Fruit fly (Drosophila melanogaster) whole organism, embryonic: ENCODE data around the gene STUB1.

Source experiments
- Asciz ChIP-seq: fragments of 200-800 bp; sonication (Bioruptor generic); optimal IDR thresholded peaks from 2 replicates; lab custom pipeline; 2017; ENCODE audit warnings: missing biosample characterization, mild to moderate bottlenecking, missing genetic modification characterization, missing genetic modification reagents
- Atf6 ChIP-seq: fragments of 200-800 bp; sonication (Bioruptor generic); IDR thresholded peaks from 2 replicates; pipeline ENCODE4 v1.3.6; 2022; ENCODE audit warnings: missing biosample characterization, missing genetic modification characterization
- BEAF-32 ChIP-seq: fragments of 200-800 bp; sonication (Bioruptor generic); optimal IDR thresholded peaks from 3 replicates; lab custom pipeline; 2017; ENCODE audit warnings: missing biosample characterization, missing genetic modification characterization, mild to moderate bottlenecking, moderate library complexity, missing genetic modification reagents
- CG11398 ChIP-seq: fragments of 200-800 bp; sonication (Bioruptor generic); optimal IDR thresholded peaks from 2 replicates; lab custom pipeline; 2016; ENCODE audit warnings: missing biosample characterization, missing genetic modification characterization
- CG14667 ChIP-seq: fragments of 200-800 bp; sonication (Bioruptor generic); IDR thresholded peaks from 2 replicates; pipeline ENCODE4 v1.3.6; 2022; ENCODE audit warnings: missing biosample characterization, missing genetic modification characterization
- CG1603 ChIP-seq: fragments of 200-800 bp; sonication (Bioruptor generic); optimal IDR thresholded peaks from 2 replicates; lab custom pipeline; 2019; ENCODE audit warnings: missing biosample characterization, mild to moderate bottlenecking, missing genetic modification characterization, moderate library complexity
- CG17359 ChIP-seq: fragments of 200-800 bp; sonication (Bioruptor generic); optimal IDR thresholded peaks from 3 replicates; lab custom pipeline; 2018; ENCODE audit warnings: missing biosample characterization, mild to moderate bottlenecking, missing genetic modification characterization, moderate library complexity
- CG18764 ChIP-seq: fragments of 200-800 bp; sonication (Bioruptor generic); optimal IDR thresholded peaks from 3 replicates; lab custom pipeline; 2016; ENCODE audit warnings: missing biosample characterization, missing genetic modification characterization
- CG2678 ChIP-seq: fragments of 200-800 bp; sonication (Bioruptor generic); optimal IDR thresholded peaks from 3 replicates; lab custom pipeline; 2019; ENCODE audit warnings: missing biosample characterization, mild to moderate bottlenecking, missing genetic modification characterization, moderate library complexity
- CG30403 ChIP-seq: fragments of 200-800 bp; sonication (Bioruptor generic); optimal IDR thresholded peaks from 3 replicates; lab custom pipeline; 2016; ENCODE audit warnings: missing biosample characterization, missing genetic modification characterization
- CG31224 ChIP-seq: fragments of 200-800 bp; sonication (Bioruptor generic); IDR thresholded peaks from 2 replicates; pipeline ENCODE4 v1.3.6; 2022; ENCODE audit warnings: missing biosample characterization, missing genetic modification characterization
- CG31365 ChIP-seq: fragments of 200-800 bp; sonication (Bioruptor generic); optimal IDR thresholded peaks from 2 replicates; lab custom pipeline; 2018; ENCODE audit warnings: missing biosample characterization, mild to moderate bottlenecking, missing genetic modification characterization
- CG33557 ChIP-seq: fragments of 200-800 bp; sonication (Bioruptor generic); optimal IDR thresholded peaks from 2 replicates; lab custom pipeline; 2019; ENCODE audit warnings: missing biosample characterization, mild to moderate bottlenecking, missing genetic modification characterization, moderate library complexity
- CG3726 ChIP-seq: fragments of 200-800 bp; sonication (Bioruptor generic); IDR thresholded peaks from 3 replicates; pipeline ENCODE4, ENCODE4 v1.3.6; 2022; ENCODE audit warnings: missing biosample characterization, missing genetic modification characterization
- CG6272 ChIP-seq: fragments of 200-800 bp; sonication (Bioruptor generic); IDR thresholded peaks from 2 replicates; pipeline ENCODE4 v1.3.6; 2022; ENCODE audit warnings: missing biosample characterization, missing genetic modification characterization
- CG6854 ChIP-seq: fragments of 200-800 bp; sonication (Bioruptor generic); optimal IDR thresholded peaks from 3 replicates; lab custom pipeline; 2017; ENCODE audit warnings: missing biosample characterization, mild to moderate bottlenecking, missing genetic modification characterization
- CG8290 ChIP-seq, 3 experiments: fragments of 200-800 bp; sonication (Bioruptor generic); optimal IDR thresholded peaks; 2 replicates each; lab custom pipeline; 2016 to 2019; ENCODE audit warnings: missing biosample characterization in 3 of 3, missing genetic modification characterization in 3 of 3, mild to moderate bottlenecking in 2 of 3, moderate library complexity in 1 of 3
- CG8924 ChIP-seq: fragments of 200-800 bp; optimal IDR thresholded peaks from 3 replicates; lab custom pipeline; 2019; ENCODE audit warnings: missing biosample characterization, mild to moderate bottlenecking, missing genetic modification characterization, moderate library complexity
- CHES-1-like ChIP-seq: fragments of 200-800 bp; sonication (Bioruptor generic); optimal IDR thresholded peaks from 2 replicates; lab custom pipeline; 2016; ENCODE audit warnings: missing biosample characterization, missing genetic modification characterization
- CTCF ChIP-seq: fragments of 200-800 bp; sonication (Bioruptor generic); optimal IDR thresholded peaks from 2 replicates; lab custom pipeline; 2017; ENCODE audit warnings: missing biosample characterization, mild to moderate bottlenecking, missing genetic modification characterization, moderate library complexity
- Doc2 ChIP-seq: fragments of 200-800 bp; sonication (Bioruptor generic); IDR thresholded peaks from 2 replicates; pipeline ENCODE4 v1.3.6; 2022; ENCODE audit warnings: missing biosample characterization, missing genetic modification characterization
- Fer3 ChIP-seq: fragments of 200-800 bp; sonication (Bioruptor generic); optimal IDR thresholded peaks from 2 replicates; lab custom pipeline; 2018; ENCODE audit warnings: missing biosample characterization, mild to moderate bottlenecking, missing genetic modification characterization, moderate library complexity
- Hr39 ChIP-seq: fragments of >200 bp; optimal IDR thresholded peaks from 2 replicates; lab custom pipeline; 2017
- Hr78 ChIP-seq, 2 experiments: fragments of 200-800 bp in 1 of 2; fragments of >200 bp in 1 of 2; sonication (Bioruptor generic) in 1 of 2; optimal IDR thresholded peaks; 2 replicates each; lab custom pipeline; 2017 to 2019; ENCODE audit warnings: missing biosample characterization in 2 of 2, missing genetic modification characterization in 2 of 2, mild to moderate bottlenecking in 1 of 2, moderate library complexity in 1 of 2
- NK7.1 ChIP-seq: fragments of 200-800 bp; sonication (Bioruptor generic); optimal IDR thresholded peaks from 3 replicates; lab custom pipeline; 2016; ENCODE audit warnings: missing biosample characterization, missing genetic modification characterization
- Oli ChIP-seq: fragments of 200-800 bp; sonication (Bioruptor generic); optimal IDR thresholded peaks from 2 replicates; lab custom pipeline; 2018; ENCODE audit warnings: missing biosample characterization, mild to moderate bottlenecking, missing genetic modification characterization, moderate library complexity
- Opbp ChIP-seq: fragments of 200-800 bp; sonication (Bioruptor generic); IDR thresholded peaks from 3 replicates; pipeline ENCODE4 v1.3.6; 2022; ENCODE audit warnings: missing biosample characterization, missing genetic modification characterization; ENCODE audit not compliant: partially characterized antibody
- Poxn ChIP-seq: fragments of 200-800 bp; sonication (Bioruptor generic); IDR thresholded peaks from 2 replicates; pipeline ENCODE4 v1.3.6; 2022; ENCODE audit warnings: missing biosample characterization, missing genetic modification characterization
- Rfx ChIP-seq: fragments of 200-800 bp; sonication (Bioruptor generic); IDR thresholded peaks from 2 replicates; pipeline ENCODE4 v1.3.6; 2022; ENCODE audit warnings: missing biosample characterization, missing genetic modification characterization
- Vsx1 ChIP-seq: fragments of 200-800 bp; sonication (Bioruptor generic); optimal IDR thresholded peaks from 2 replicates; lab custom pipeline; 2017; ENCODE audit warnings: missing biosample characterization, mild to moderate bottlenecking, missing genetic modification characterization, missing genetic modification reagents
- bigmax ChIP-seq: fragments of 200-800 bp; sonication (Bioruptor generic); optimal IDR thresholded peaks from 2 replicates; lab custom pipeline; 2018; ENCODE audit warnings: missing biosample characterization, mild to moderate bottlenecking, missing genetic modification characterization
- bsh ChIP-seq, 2 experiments: fragments of 200-800 bp; sonication (Bioruptor generic); optimal IDR thresholded peaks; 2 replicates each; lab custom pipeline; 2017 to 2018; ENCODE audit warnings: mild to moderate bottlenecking in 2 of 2, missing biosample characterization in 2 of 2, missing genetic modification characterization in 2 of 2, moderate library complexity in 1 of 2
- ci ChIP-seq: fragments of 200-800 bp; sonication (Bioruptor generic); IDR thresholded peaks from 3 replicates; pipeline ENCODE4 v1.3.6; 2022; ENCODE audit warnings: missing biosample characterization, missing genetic modification characterization
- disco-r ChIP-seq: fragments of 200-800 bp; sonication (Bioruptor generic); optimal IDR thresholded peaks from 2 replicates; lab custom pipeline; 2016; ENCODE audit warnings: missing biosample characterization, missing genetic modification characterization
- eyg ChIP-seq: fragments of 200-800 bp; sonication (Bioruptor generic); optimal IDR thresholded peaks from 3 replicates; lab custom pipeline; 2016; ENCODE audit warnings: missing biosample characterization, missing genetic modification characterization
- fd3F ChIP-seq: fragments of 200-800 bp; sonication (Bioruptor generic); optimal IDR thresholded peaks from 2 replicates; lab custom pipeline; 2018; ENCODE audit warnings: missing biosample characterization, mild to moderate bottlenecking, missing genetic modification characterization, moderate library complexity
- gfzf ChIP-seq: fragments of 200-800 bp; sonication (Bioruptor generic); optimal IDR thresholded peaks from 2 replicates; lab custom pipeline; 2016; ENCODE audit warnings: missing biosample characterization, mild to moderate bottlenecking, missing genetic modification characterization, moderate library complexity
- gsb ChIP-seq: fragments of 200-800 bp; sonication (Bioruptor generic); IDR thresholded peaks from 2 replicates; pipeline ENCODE4 v1.3.6; 2022; ENCODE audit warnings: missing biosample characterization, missing genetic modification characterization
- jing ChIP-seq: fragments of 200-800 bp; sonication (Bioruptor generic); optimal IDR thresholded peaks from 2 replicates; lab custom pipeline; 2018; ENCODE audit warnings: missing biosample characterization, mild to moderate bottlenecking, missing genetic modification characterization
- kah ChIP-seq: fragments of 200-800 bp; sonication (Bioruptor generic); optimal IDR thresholded peaks from 2 replicates; lab custom pipeline; 2018; ENCODE audit warnings: missing biosample characterization, mild to moderate bottlenecking, missing genetic modification characterization
- maf-S ChIP-seq: fragments of 200-800 bp; sonication (Bioruptor generic); optimal IDR thresholded peaks from 2 replicates; lab custom pipeline; 2016; ENCODE audit warnings: missing biosample characterization, missing genetic modification characterization
- mld ChIP-seq: fragments of 200-800 bp; sonication (Bioruptor generic); IDR thresholded peaks from 3 replicates; pipeline ENCODE4 v1.3.6; 2022; ENCODE audit warnings: missing biosample characterization, missing genetic modification characterization; ENCODE audit not compliant: partially characterized antibody
- nau ChIP-seq: fragments of 200-800 bp; sonication (Bioruptor generic); optimal IDR thresholded peaks from 3 replicates; lab custom pipeline; 2017; ENCODE audit warnings: missing biosample characterization, mild to moderate bottlenecking, missing genetic modification characterization, missing genetic modification reagents
- odd ChIP-seq: fragments of 200-800 bp; sonication (Bioruptor generic); optimal IDR thresholded peaks from 2 replicates; lab custom pipeline; 2017; ENCODE audit warnings: missing biosample characterization, mild to moderate bottlenecking, missing genetic modification characterization
- org-1 ChIP-seq: fragments of 200-800 bp; sonication (Bioruptor generic); optimal IDR thresholded peaks from 2 replicates; lab custom pipeline; 2017; ENCODE audit warnings: missing biosample characterization, missing genetic modification characterization
- slou ChIP-seq: fragments of 200-800 bp; sonication (Bioruptor generic); optimal IDR thresholded peaks from 3 replicates; lab custom pipeline; 2016; ENCODE audit warnings: missing biosample characterization, missing genetic modification characterization
- sna ChIP-seq: fragments of 200-800 bp; sonication (Bioruptor generic); IDR thresholded peaks from 2 replicates; pipeline ENCODE4 v1.3.6; 2022; ENCODE audit warnings: missing biosample characterization, missing genetic modification characterization; ENCODE audit not compliant: partially characterized antibody
- sug ChIP-seq: fragments of 200-800 bp; optimal IDR thresholded peaks from 2 replicates; lab custom pipeline; 2019; ENCODE audit warnings: missing biosample characterization, mild to moderate bottlenecking, missing genetic modification characterization, moderate library complexity
- trh ChIP-seq: fragments of 200-800 bp; sonication (Bioruptor generic); optimal IDR thresholded peaks from 2 replicates; lab custom pipeline; 2016; ENCODE audit warnings: missing biosample characterization, missing genetic modification characterization

STUB1 gene

DNA sequence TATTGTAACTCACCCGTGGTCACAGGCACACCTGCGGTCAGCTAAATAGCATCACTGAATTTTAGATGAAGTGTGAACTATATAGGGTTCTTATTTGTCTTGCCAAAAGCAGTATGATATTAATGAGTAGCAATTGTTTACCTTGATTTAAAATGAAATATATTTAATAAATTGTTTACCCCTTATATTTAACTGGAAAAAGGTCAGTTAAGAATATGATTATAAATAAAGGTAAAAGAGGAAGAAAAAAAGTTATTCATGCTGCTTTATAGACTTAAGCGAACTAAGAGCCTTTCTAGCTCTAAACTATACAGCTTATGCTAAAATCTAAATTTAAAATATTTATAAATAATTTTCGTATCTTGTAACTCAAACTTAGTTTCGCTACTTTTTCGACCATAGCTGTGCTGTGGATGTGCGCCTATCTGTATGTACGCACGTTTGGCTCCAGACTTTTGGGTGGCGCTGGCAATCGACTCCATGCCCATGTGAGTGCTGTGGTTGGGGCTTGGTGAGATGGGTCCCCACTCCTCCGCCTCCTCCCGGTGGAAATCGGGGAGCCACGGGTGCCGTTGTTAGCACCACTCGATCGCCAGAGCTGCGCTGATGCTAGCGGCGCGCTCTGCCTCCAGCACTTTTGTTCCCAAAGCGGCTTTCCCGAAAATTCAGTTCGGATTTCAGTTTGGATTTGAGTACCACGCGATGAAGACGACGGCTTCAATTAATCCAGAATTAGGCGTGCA, 4.9 kb downstream of the STUB1 start, which contains the start of gene loh (continued):
- no peak for TF ChIP-seq slou (GFP tag; lab: Kevin White, UChicago)
- TF ChIP-seq CG6854 = peak; percentile 48
- peak; percentile 74 for TF ChIP-seq Oli
- no peak for TF ChIP-seq CG11398 (GFP tag; lab: Kevin White, UChicago)
- no peak for TF ChIP-seq jing (GFP tag; lab: Kevin White, UChicago)
- TF ChIP-seq Doc2 (GFP tag; lab: Robert Waterston, UW) = no peak
- no peak for TF ChIP-seq nau (GFP tag; lab: Kevin White, UChicago)
- no peak for TF ChIP-seq bigmax (GFP tag; lab: Kevin White, UChicago)
- no peak for TF ChIP-seq disco-r
- no peak for TF ChIP-seq Fer3 (tag; lab: Kevin White, UChicago)
- TF ChIP-seq org-1 (GFP tag; lab: Kevin White, UChicago) = no peak
- TF ChIP-seq NK7.1 (GFP tag; lab: Kevin White, UChicago) = no peak
- no peak for TF ChIP-seq gsb (GFP tag; lab: Robert Waterston, UW)
- TF ChIP-seq Poxn (GFP tag; lab: Robert Waterston, UW) = no peak
- TF ChIP-seq Vsx1 (GFP tag; lab: Kevin White, UChicago) = peak; percentile 38
- TF ChIP-seq CG2678 (tag; lab: Kevin White, UChicago) = no peak
- no peak for TF ChIP-seq mld
- TF ChIP-seq maf-S (GFP tag; lab: Kevin White, UChicago) = no peak
- TF ChIP-seq odd (GFP tag; lab: Kevin White, UChicago) = peak; percentile 39
- no peak for TF ChIP-seq BEAF-32
- peak; percentile 60 for TF ChIP-seq Asciz (GFP tag; lab: Kevin White, UChicago)
- TF ChIP-seq gfzf = no peak
- no peak for TF ChIP-seq Opbp (GFP tag; lab: Robert Waterston, UW)
- peak; percentile 65; the same call in 2 of the 3 replicates for TF ChIP-seq ci
- no peak for TF ChIP-seq CG31224 (GFP tag; lab: Robert Waterston, UW)
- TF ChIP-seq CG18764 (GFP tag; lab: Kevin White, UChicago) = no peak
- no peak for TF ChIP-seq CG6272 (GFP tag; lab: Robert Waterston, UW)
- peak; percentile 24 for TF ChIP-seq fd3F (GFP tag; lab: Kevin White, UChicago)
- TF ChIP-seq CG8924 (tag; lab: Kevin White, UChicago) = peak; percentile 77
- TF ChIP-seq CG17359 = peak; percentile 52
- TF ChIP-seq trh = peak; percentile 7
- peak in 1 of 2 experiments; percentile 63 for TF ChIP-seq bsh (GFP tag; optimal IDR thresholded peaks at IDR 0.05; lab: Kevin White, UChicago)
- TF ChIP-seq eyg (GFP tag; lab: Kevin White, UChicago) = no peak
- no peak for TF ChIP-seq Hr78 (GFP tag; optimal IDR thresholded peaks at IDR 0.05; lab: Kevin White, UChicago)
- TF ChIP-seq CHES-1-like (GFP tag; lab: Kevin White, UChicago) = no peak
- TF ChIP-seq sna = no peak
- TF ChIP-seq CG8290 (GFP tag; optimal IDR thresholded peaks at IDR 0.05; lab: Kevin White, UChicago) = no peak
- no peak for TF ChIP-seq CG8290 (tag; optimal IDR thresholded peaks at IDR 0.05; lab: Kevin White, UChicago)
- no peak for TF ChIP-seq CG3726 (GFP tag; lab: Robert Waterston, UW)
- no peak for TF ChIP-seq CG33557 (GFP tag; lab: Kevin White, UChicago)
- peak; percentile 62 for TF ChIP-seq CG30403
- no peak for TF ChIP-seq CG31365 (tag; lab: Kevin White, UChicago)
- peak; percentile 18 for TF ChIP-seq CG1603 (tag; lab: Kevin White, UChicago)
- peak; percentile 35 for TF ChIP-seq kah
- TF ChIP-seq sug (tag; lab: Kevin White, UChicago) = peak; percentile 48
- TF ChIP-seq CTCF (GFP tag; lab: Kevin White, UChicago) = no peak
- TF ChIP-seq Hr39 (lab: Kevin White, UChicago) = no peak
- TF ChIP-seq CG14667 (GFP tag; lab: Robert Waterston, UW) = no peak; the same call in 1 of the 2 replicates
- TF ChIP-seq Rfx = no peak; the same call in 1 of the 2 replicates
- no peak for TF ChIP-seq Atf6 (GFP tag; lab: Robert Waterston, UW)
